Fruit fly (Drosophila melanogaster): ENCODE results near the gene Ca-alpha1T.
A peak's percentile ranks its signal among the peaks of the same experiment; 100 is the strongest.

Gene Ca-alpha1T

dm6 chrX:6077043-6077547 lies 115.2 kb downstream of the Ca-alpha1T start (continued):
- TF ChIP-seq Blimp-1 (GFP tag; optimal IDR thresholded peaks at IDR 0.05) (peak; percentile 78), CG12299 (tag; optimal IDR thresholded peaks at IDR 0.05) (peak; percentile 2), mld (GFP tag; IDR thresholded peaks at IDR 0.05; ENCODE audit: partially characterized antibody) (no peak), CG1529 (GFP tag; optimal IDR thresholded peaks at IDR 0.05) (peak; percentile 7), row (GFP tag; IDR thresholded peaks at IDR 0.05) (peak; percentile 26), CG12769 (tag; optimal IDR thresholded peaks at IDR 0.05) (no peak), en (GFP tag; optimal IDR thresholded peaks at IDR 0.05) (no peak), grau (tag; optimal IDR thresholded peaks at IDR 0.05) (peak; percentile 36), Med (GFP tag) (peak; percentile 30), Ssrp (tag; optimal IDR thresholded peaks at IDR 0.05) (peak; percentile 39), crol (GFP tag; IDR thresholded peaks at IDR 0.05) (peak; percentile 84), Sox102F (GFP tag; optimal IDR thresholded peaks at IDR 0.05) (peak; percentile 72), Asciz (GFP tag; optimal IDR thresholded peaks at IDR 0.05) (peak; percentile 25), ftz-f1 (GFP tag; optimal IDR thresholded peaks at IDR 0.05) (peak; percentile 25), Oli (tag; optimal IDR thresholded peaks at IDR 0.05) (peak; percentile 26), CG7786 (GFP tag; optimal IDR thresholded peaks at IDR 0.05) (no peak), pros (GFP tag; optimal IDR thresholded peaks at IDR 0.05) (peak; percentile 16), Ptx1 (GFP tag; IDR thresholded peaks at IDR 0.05) (peak; percentile 52), fu2 (GFP tag; optimal IDR thresholded peaks at IDR 0.05) (no peak), CG17359 (tag; optimal IDR thresholded peaks at IDR 0.05) (peak; percentile 54), CG12219 (GFP tag; optimal IDR thresholded peaks at IDR 0.05) (no peak), CG17328 (GFP tag; IDR thresholded peaks at IDR 0.05) (0 out of 2 replicates have a peak, but pooled peaks have one; percentile 26), CG2712 (tag; optimal IDR thresholded peaks at IDR 0.05) (peak; percentile 36), unpg (GFP tag; optimal IDR thresholded peaks at IDR 0.05) (peak; percentile 44), PHDP (tag; optimal IDR thresholded peaks at IDR 0.05) (peak; percentile 49), CG12104 (GFP tag; optimal IDR thresholded peaks at IDR 0.05) (peak; percentile 5), Deaf1 (tag; optimal IDR thresholded peaks at IDR 0.05) (peak; percentile 60), ci (GFP tag; IDR thresholded peaks at IDR 0.05) (0 out of 3 replicates have a peak, but pooled peaks have one; percentile 51), luna (GFP tag; optimal IDR thresholded peaks at IDR 0.05) (no peak), bab2 (GFP tag; optimal IDR thresholded peaks at IDR 0.05) (no peak), Drgx (GFP tag; IDR thresholded peaks at IDR 0.05) (peak; percentile 67; the same call in 1 of the 2 replicates), CG10431 (GFP tag; optimal IDR thresholded peaks at IDR 0.05) (peak; percentile 8), gcm (GFP tag; optimal IDR thresholded peaks at IDR 0.05) (peak; percentile 12), CG31441 (GFP tag; IDR thresholded peaks at IDR 0.05) (peak; percentile 68)

- TF ChIP-seq stc (GFP tag; IDR thresholded peaks at IDR 0.05): no peak
- no peak for TF ChIP-seq esg (GFP tag; conservative IDR thresholded peaks at IDR 0.05)
- TF ChIP-seq disco-r (GFP tag; optimal IDR thresholded peaks at IDR 0.05): no peak
- TF ChIP-seq CG15073 (GFP tag; optimal IDR thresholded peaks at IDR 0.05): no peak
- peak in 1 of 2 experiments; percentile 52 for TF ChIP-seq Pdp1 (GFP tag; optimal IDR thresholded peaks at IDR 0.05)
- TF ChIP-seq chinmo (GFP tag; IDR thresholded peaks at IDR 0.05; ENCODE audit: partially characterized antibody): no peak
- no peak for TF ChIP-seq HLH4C (GFP tag; IDR thresholded peaks at IDR 0.05; ENCODE audit: partially characterized antibody)
Measured at dm6 chrX:6075586-6075985, 116.7 kb downstream of the Ca-alpha1T start.

Measured in whole organism, embryonic.